Fruit fly (Drosophila melanogaster): Measurements from ENCODE around the gene Saf6.
A peak's percentile ranks its signal among the peaks of the same experiment; 100 is the strongest.

Gene Saf6

dm6 chr2L:811405-811804, 4.3 kb downstream of the Saf6 start, which contains the start of gene Dbp21E2:
TSS of gene Dbp21E2 (plus strand) at chr2L:811584.
- 0 out of 4 replicates have a peak, but pooled peaks have one; percentile 6 for TF ChIP-seq chinmo (GFP tag; IDR thresholded peaks at IDR 0.05; ENCODE audit: partially characterized antibody)
- no peak for TF ChIP-seq esg (GFP tag; conservative IDR thresholded peaks at IDR 0.05)
- no peak for TF ChIP-seq CG2875 (GFP tag; optimal IDR thresholded peaks at IDR 0.05)
- TF ChIP-seq mirr (GFP tag; optimal IDR thresholded peaks at IDR 0.05), result no peak
- TF ChIP-seq Hand (GFP tag; optimal IDR thresholded peaks at IDR 0.05), result no peak
- TF ChIP-seq Sry-β (GFP tag; optimal IDR thresholded peaks at IDR 0.05), result no peak
- no peak for TF ChIP-seq CG15011 (GFP tag; optimal IDR thresholded peaks at IDR 0.05)
- TF ChIP-seq MBD-R2 (GFP tag; IDR thresholded peaks at IDR 0.05), result peak; percentile 74
- no peak for TF ChIP-seq CG14014 (GFP tag; IDR thresholded peaks at IDR 0.05)
- no peak for TF ChIP-seq stc (GFP tag; IDR thresholded peaks at IDR 0.05)
- TF ChIP-seq CG8478 (optimal IDR thresholded peaks at IDR 0.05), result no peak
- 0 out of 2 replicates have a peak, but pooled peaks have one; percentile 17 for TF ChIP-seq unc-4 (GFP tag; IDR thresholded peaks at IDR 0.05; ENCODE audit: partially characterized antibody)
- no peak for TF ChIP-seq BtbVII (GFP tag; optimal IDR thresholded peaks at IDR 0.05)
- no peak for TF ChIP-seq vvl (GFP tag; IDR thresholded peaks at IDR 0.05)
- no peak for TF ChIP-seq CG3838 (GFP tag; optimal IDR thresholded peaks at IDR 0.05)
- no peak for TF ChIP-seq E2f1 (GFP tag; IDR thresholded peaks at IDR 0.05)
- TF ChIP-seq CG9215 (GFP tag; IDR thresholded peaks at IDR 0.05), result no peak
- no peak for TF ChIP-seq wor (GFP tag; IDR thresholded peaks at IDR 0.05)
- no peak for TF ChIP-seq wdn (GFP tag; IDR thresholded peaks at IDR 0.05)
- peak; percentile 18; the same call in 1 of the 4 replicates for TF ChIP-seq Dll (GFP tag; IDR thresholded peaks at IDR 0.05; ENCODE audit: partially characterized antibody)
- no peak for TF ChIP-seq twi (tag; optimal IDR thresholded peaks at IDR 0.05)
- no peak for TF ChIP-seq CG13894 (tag; optimal IDR thresholded peaks at IDR 0.05)
- TF ChIP-seq CG17612 (GFP tag; IDR thresholded peaks at IDR 0.05), result no peak
- TF ChIP-seq eyg (GFP tag; optimal IDR thresholded peaks at IDR 0.05), result no peak
- no peak for TF ChIP-seq zen2 (GFP tag; IDR thresholded peaks at IDR 0.05; ENCODE audit: partially characterized antibody)
- peak; percentile 93 for TF ChIP-seq E2f2 (GFP tag; IDR thresholded peaks at IDR 0.05)
- TF ChIP-seq Hmr (GFP tag; optimal IDR thresholded peaks at IDR 0.05), result no peak
- TF ChIP-seq crp (GFP tag; optimal IDR thresholded peaks at IDR 0.05), result peak in 1 of 2 experiments; percentile 84
- TF ChIP-seq Hr39 (optimal IDR thresholded peaks at IDR 0.05), result no peak
- TF ChIP-seq Mad (GFP tag; optimal IDR thresholded peaks at IDR 0.05), result no peak
- TF ChIP-seq dysf (GFP tag; IDR thresholded peaks at IDR 0.05), result no peak
- no peak for TF ChIP-seq CG32767 (GFP tag; IDR thresholded peaks at IDR 0.05)
- no peak for TF ChIP-seq pb (GFP tag; optimal IDR thresholded peaks at IDR 0.05)
- TF ChIP-seq CG10267 (tag; optimal IDR thresholded peaks at IDR 0.05), result peak; percentile 83
- no peak for TF ChIP-seq p53 (GFP tag; optimal IDR thresholded peaks at IDR 0.05)
- no peak for TF ChIP-seq CG34224 (GFP tag; IDR thresholded peaks at IDR 0.05; ENCODE audit: partially characterized antibody)
- no peak for TF ChIP-seq CG16863 (GFP tag; optimal IDR thresholded peaks at IDR 0.05)
- TF ChIP-seq mld (GFP tag; IDR thresholded peaks at IDR 0.05; ENCODE audit: partially characterized antibody), result no peak
- TF ChIP-seq trh (GFP tag; optimal IDR thresholded peaks at IDR 0.05), result no peak
- TF ChIP-seq ci (GFP tag; IDR thresholded peaks at IDR 0.05), result peak; percentile 13; the same call in 1 of the 3 replicates
- no peak for TF ChIP-seq CHES-1-like (GFP tag; optimal IDR thresholded peaks at IDR 0.05)
- TF ChIP-seq aop (GFP tag; IDR thresholded peaks at IDR 0.05), result no peak
- TF ChIP-seq CG34422 (GFP tag; IDR thresholded peaks at IDR 0.05), result peak; percentile 34; the same call in 1 of the 3 replicates
- TF ChIP-seq pho (GFP tag; optimal IDR thresholded peaks at IDR 0.05), result no peak
- TF ChIP-seq fd102C (GFP tag; optimal IDR thresholded peaks at IDR 0.05), result no peak
- TF ChIP-seq CG10274 (GFP tag; optimal IDR thresholded peaks at IDR 0.05), result no peak
- TF ChIP-seq org-1 (GFP tag; optimal IDR thresholded peaks at IDR 0.05), result no peak
- no peak for TF ChIP-seq HmgD (GFP tag; optimal IDR thresholded peaks at IDR 0.05)
- TF ChIP-seq CG1024 (GFP tag; IDR thresholded peaks at IDR 0.05), result no peak
- no peak for TF ChIP-seq CG7372 (GFP tag; IDR thresholded peaks at IDR 0.05)
- peak; percentile 1 for TF ChIP-seq CG2120 (GFP tag; optimal IDR thresholded peaks at IDR 0.05)
- no peak for TF ChIP-seq Fer1 (GFP tag; optimal IDR thresholded peaks at IDR 0.05)
